Fruit fly (Drosophila melanogaster): ENCODE data around the gene KrT95D.

KrT95D gene

DNA sequence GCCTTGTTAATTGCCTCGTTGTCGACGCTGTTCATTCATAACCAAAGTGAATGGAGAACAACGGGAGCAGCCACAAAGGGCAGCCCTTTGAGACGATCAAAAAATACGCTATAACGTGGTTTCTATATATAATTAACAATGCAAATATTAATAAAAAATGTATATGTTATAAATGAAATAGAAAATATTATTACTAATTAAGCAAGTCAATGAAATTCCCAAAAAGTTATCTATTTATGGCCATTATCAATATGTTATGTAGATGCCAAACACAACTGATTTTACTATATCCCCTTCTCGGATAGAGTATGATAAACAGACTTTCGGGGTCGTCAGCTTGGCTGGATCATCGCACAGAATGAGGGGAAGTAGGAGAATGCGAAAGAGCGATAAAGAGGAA, 62.2 kb downstream of the KrT95D start (continued):
- TF ChIP-seq CG11085 (GFP tag; IDR thresholded peaks at IDR 0.05), result no peak
- no peak for TF ChIP-seq danr (GFP tag; IDR thresholded peaks at IDR 0.05)
- no peak for TF ChIP-seq yki (optimal IDR thresholded peaks at IDR 0.05)
- peak; percentile 30 for TF ChIP-seq CG1233 (GFP tag; optimal IDR thresholded peaks at IDR 0.05)
- peak; percentile 66 for TF ChIP-seq slbo (GFP tag; IDR thresholded peaks at IDR 0.05)
- TF ChIP-seq CoRest (tag; optimal IDR thresholded peaks at IDR 0.05), result peak; percentile 55
- TF ChIP-seq CG8290 (GFP tag; optimal IDR thresholded peaks at IDR 0.05), result no peak
- TF ChIP-seq CG8290 (tag; optimal IDR thresholded peaks at IDR 0.05), result no peak
- TF ChIP-seq CG18011 (GFP tag; optimal IDR thresholded peaks at IDR 0.05), result no peak
- 0 out of 2 replicates have a peak, but pooled peaks have one; percentile 25 for TF ChIP-seq E2f1 (GFP tag; IDR thresholded peaks at IDR 0.05)
- TF ChIP-seq Max (GFP tag; optimal IDR thresholded peaks at IDR 0.05), result no peak
- TF ChIP-seq crc (GFP tag; optimal IDR thresholded peaks at IDR 0.05), result no peak
- TF ChIP-seq CG9932 (GFP tag; IDR thresholded peaks at IDR 0.05), result peak; percentile 60
- peak; percentile 70; the same call in 2 of the 3 replicates for TF ChIP-seq CG17361 (GFP tag; IDR thresholded peaks at IDR 0.05)
- TF ChIP-seq CG10147 (GFP tag; optimal IDR thresholded peaks at IDR 0.05), result peak; percentile 32
- TF ChIP-seq dmrt99B (tag; optimal IDR thresholded peaks at IDR 0.05), result peak; percentile 58
- no peak for TF ChIP-seq CG11093 (GFP tag; IDR thresholded peaks at IDR 0.05)
- TF ChIP-seq stwl (tag; optimal IDR thresholded peaks at IDR 0.05), result no peak
- TF ChIP-seq CG31365 (tag; optimal IDR thresholded peaks at IDR 0.05), result no peak
- TF ChIP-seq CG31388 (GFP tag; optimal IDR thresholded peaks at IDR 0.05), result no peak
- TF ChIP-seq CG13424 (tag; optimal IDR thresholded peaks at IDR 0.05), result peak; percentile 78
- no peak for TF ChIP-seq otp (GFP tag; IDR thresholded peaks at IDR 0.05)
- no peak for TF ChIP-seq Lim3 (GFP tag; IDR thresholded peaks at IDR 0.05)
- peak; percentile 33 for TF ChIP-seq Hr3 (GFP tag; optimal IDR thresholded peaks at IDR 0.05)
- no peak for TF ChIP-seq corto (GFP tag; optimal IDR thresholded peaks at IDR 0.05)
- TF ChIP-seq sd (tag; optimal IDR thresholded peaks at IDR 0.05), result peak; percentile 36
- no peak for TF ChIP-seq CG11560 (tag; IDR thresholded peaks at IDR 0.05)
- TF ChIP-seq lilli (GFP tag; optimal IDR thresholded peaks at IDR 0.05), result no peak
- peak; percentile 75 for TF ChIP-seq CG11504 (tag; optimal IDR thresholded peaks at IDR 0.05)
- peak; percentile 20 for TF ChIP-seq org-1 (GFP tag; optimal IDR thresholded peaks at IDR 0.05)
- no peak for TF ChIP-seq CG18476 (GFP tag; optimal IDR thresholded peaks at IDR 0.05)
- peak; percentile 52; the same call in 2 of the 3 replicates for TF ChIP-seq CG7357 (GFP tag; IDR thresholded peaks at IDR 0.05)
- no peak for TF ChIP-seq onecut (GFP tag; IDR thresholded peaks at IDR 0.05)
- peak; percentile 26 for TF ChIP-seq ind (GFP tag; optimal IDR thresholded peaks at IDR 0.05)
- no peak for TF ChIP-seq schlank (tag; optimal IDR thresholded peaks at IDR 0.05)
- peak; percentile 68 for TF ChIP-seq grau (tag; optimal IDR thresholded peaks at IDR 0.05)
- TF ChIP-seq Nf-YB (GFP tag; optimal IDR thresholded peaks at IDR 0.05), result no peak
- TF ChIP-seq da (GFP tag; optimal IDR thresholded peaks at IDR 0.05), result no peak
- peak; percentile 42; the same call in 1 of the 2 replicates for TF ChIP-seq CG17328 (GFP tag; IDR thresholded peaks at IDR 0.05)
- TF ChIP-seq CG10274 (GFP tag; optimal IDR thresholded peaks at IDR 0.05), result no peak
- TF ChIP-seq CG11247 (GFP tag; IDR thresholded peaks at IDR 0.05), result no peak
- peak; percentile 29 for TF ChIP-seq Dek (tag; optimal IDR thresholded peaks at IDR 0.05)
- peak; percentile 41 for TF ChIP-seq Meics (GFP tag; optimal IDR thresholded peaks at IDR 0.05)
- TF ChIP-seq chn (GFP tag; optimal IDR thresholded peaks at IDR 0.05), result no peak
- no peak for TF ChIP-seq Ravus (GFP tag; IDR thresholded peaks at IDR 0.05)
- TF ChIP-seq Med (GFP tag), result peak; percentile 65
- no peak for TF ChIP-seq bowl (GFP tag; IDR thresholded peaks at IDR 0.05)
- TF ChIP-seq CG9876 (GFP tag; optimal IDR thresholded peaks at IDR 0.05), result no peak
- no peak for TF ChIP-seq CG7987 (GFP tag; optimal IDR thresholded peaks at IDR 0.05)
- TF ChIP-seq lab (GFP tag; optimal IDR thresholded peaks at IDR 0.05), result peak; percentile 65
- TF ChIP-seq dysf (GFP tag; IDR thresholded peaks at IDR 0.05), result peak; percentile 76
- TF ChIP-seq Six4 (GFP tag; optimal IDR thresholded peaks at IDR 0.05), result no peak
- peak; percentile 47 for TF ChIP-seq CG8388 (GFP tag; optimal IDR thresholded peaks at IDR 0.05)

All from whole organism, embryonic.